Fruit fly (Drosophila melanogaster): ENCODE data around the gene Arf1.
A peak's percentile ranks its signal among the peaks of the same experiment; 100 is the strongest.

Arf1 gene

dm6 chr3L:22848940-22849339, 23.1 kb downstream of the Arf1 start:
- TF ChIP-seq CG17801 (GFP tag; optimal IDR thresholded peaks at IDR 0.05; ENCODE audit: partially characterized antibody): no peak

- TF ChIP-seq CG17801 (GFP tag; optimal IDR thresholded peaks at IDR 0.05; ENCODE audit: partially characterized antibody): no peak
These were observed 24.3 kb downstream of the Arf1 start for dm6 chr3L:22847679-22848118.

DNA sequence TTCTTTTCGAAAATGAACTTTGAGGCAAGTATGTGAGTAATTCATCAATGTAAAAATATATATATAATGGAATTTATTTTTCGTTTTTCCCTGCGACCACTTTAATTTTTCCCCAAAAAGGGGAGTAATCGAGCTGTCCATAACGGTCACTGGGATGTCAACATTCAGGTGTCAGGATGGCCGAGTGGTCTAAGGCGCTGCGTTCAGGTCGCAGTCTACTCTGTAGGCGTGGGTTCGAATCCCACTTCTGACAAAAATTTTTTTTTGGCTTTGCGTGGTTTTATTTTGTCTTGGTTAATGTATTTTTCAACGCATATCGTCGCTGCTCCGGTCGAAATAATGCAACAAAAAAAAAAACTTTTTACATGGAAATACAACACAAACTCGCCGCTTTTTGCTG, 28.9 kb downstream of the Arf1 start:
- no peak for TF ChIP-seq CG17801 (GFP tag; optimal IDR thresholded peaks at IDR 0.05; ENCODE audit: partially characterized antibody)

dm6 chr3L:22839726-22840228, 32.3 kb downstream of the Arf1 start:
- no peak for TF ChIP-seq CG17801 (GFP tag; optimal IDR thresholded peaks at IDR 0.05; ENCODE audit: partially characterized antibody)

DNA sequence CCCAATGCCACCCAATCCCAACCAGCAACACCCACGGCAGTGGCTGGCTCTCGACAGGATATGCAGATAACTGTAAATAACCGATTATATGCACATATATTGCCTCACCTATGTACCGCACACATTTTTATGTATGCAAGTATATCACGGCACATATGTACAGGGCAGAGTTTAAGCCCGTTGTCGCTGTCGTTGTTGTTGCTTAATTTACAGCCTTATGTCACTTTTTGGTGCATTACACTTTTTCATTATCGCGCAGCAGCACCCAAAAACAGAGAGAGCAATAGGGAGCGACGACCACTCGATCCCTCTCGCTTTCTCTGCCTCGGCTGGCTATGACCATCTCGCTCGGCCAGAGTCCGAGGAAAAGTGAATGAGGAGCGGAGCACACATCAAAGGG, 32.8 kb downstream of the Arf1 start:
- no peak for TF ChIP-seq CG17801 (GFP tag; optimal IDR thresholded peaks at IDR 0.05; ENCODE audit: partially characterized antibody)

DNA sequence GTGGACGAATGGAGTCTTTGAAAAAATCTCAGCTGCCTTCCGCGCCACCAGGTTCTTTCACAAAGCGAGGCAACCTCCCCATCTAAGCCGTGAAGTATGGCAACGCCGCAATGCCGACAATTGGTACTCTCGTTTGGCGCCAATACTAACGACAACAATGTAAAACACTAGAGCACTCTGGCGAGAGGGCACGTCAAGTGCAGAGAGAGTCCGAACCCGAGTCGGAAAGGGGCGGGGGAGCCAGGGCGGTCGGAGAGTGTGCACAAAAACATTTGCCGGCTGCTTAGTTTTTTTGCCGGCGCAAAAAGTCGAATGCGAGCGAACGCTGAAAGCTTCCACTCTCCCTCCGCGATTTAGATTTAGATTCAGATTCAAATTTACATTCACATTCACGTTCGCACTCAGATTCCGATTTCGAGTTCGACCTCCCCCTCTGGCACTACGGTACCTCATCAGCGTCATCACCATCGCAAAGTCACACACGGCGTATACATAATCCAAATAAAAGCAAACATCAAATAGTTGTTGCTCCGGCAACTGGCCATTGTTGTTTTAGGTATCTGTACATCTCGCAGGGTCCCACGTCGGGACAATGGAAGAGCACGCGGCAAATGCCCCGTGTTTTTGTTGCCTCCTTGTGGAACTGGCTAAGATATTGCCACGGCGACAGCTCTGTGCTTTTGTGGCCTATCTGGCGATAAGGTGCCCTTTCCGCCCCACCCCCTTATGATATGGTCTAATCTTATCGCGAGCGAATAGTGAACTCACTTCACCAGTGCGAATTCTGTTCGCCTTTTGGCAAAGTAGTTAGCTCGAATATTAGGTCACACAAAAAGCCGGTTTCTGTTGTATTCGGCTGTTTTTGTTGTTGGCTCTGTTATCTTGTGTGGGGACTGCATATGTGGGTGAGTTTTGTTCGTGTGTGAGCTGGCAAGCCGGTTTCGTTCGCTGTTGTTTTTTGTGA, 34.1 kb downstream of the Arf1 start:
- TF ChIP-seq CG17801 (GFP tag; optimal IDR thresholded peaks at IDR 0.05; ENCODE audit: partially characterized antibody): no peak

DNA sequence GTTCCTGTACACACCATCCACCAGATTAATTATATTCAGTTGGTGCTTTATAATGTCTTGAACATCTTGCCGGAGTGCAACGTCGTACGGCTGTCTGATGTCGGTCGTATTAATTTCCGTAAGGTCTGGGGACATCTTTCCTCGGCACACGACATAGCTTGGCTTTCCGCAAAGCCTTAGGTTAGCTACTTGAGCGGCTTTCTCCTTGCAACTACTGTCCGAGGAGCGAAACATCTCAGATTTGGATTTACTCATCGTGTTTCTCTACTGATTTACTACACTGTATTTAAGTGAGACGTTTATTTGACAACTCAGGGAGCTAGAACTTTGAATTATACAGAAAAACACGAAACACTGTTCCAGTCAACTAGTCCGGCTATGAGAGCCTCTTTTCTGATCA, 35.3 kb downstream of the Arf1 start, which contains the start of the genes CG11226 and CG45428:
CG11226 (plus strand) TSS at position 301 of the 400 bp plus-strand sequence.
CG45428 (minus strand) TSS at position 303 of the 400 bp plus-strand sequence.
- TF ChIP-seq CG17801 (GFP tag; optimal IDR thresholded peaks at IDR 0.05; ENCODE audit: partially characterized antibody): no peak

dm6 chr3L:22835144-22835964, 36.7 kb downstream of the Arf1 start, which contains the start of gene jim:
jim (minus strand) TSS chr3L:22835194.
- TF ChIP-seq CG17801 (GFP tag; optimal IDR thresholded peaks at IDR 0.05; ENCODE audit: partially characterized antibody): peak; percentile 21

dm6 chr3L:22830132-22830697, 41.8 kb downstream of the Arf1 start:
- TF ChIP-seq CG17801 (GFP tag; optimal IDR thresholded peaks at IDR 0.05; ENCODE audit: partially characterized antibody): peak; percentile 71

dm6 chr3L:22826236-22826635, 45.8 kb downstream of the Arf1 start:
- TF ChIP-seq CG17801 (GFP tag; optimal IDR thresholded peaks at IDR 0.05; ENCODE audit: partially characterized antibody): peak; percentile 84

DNA sequence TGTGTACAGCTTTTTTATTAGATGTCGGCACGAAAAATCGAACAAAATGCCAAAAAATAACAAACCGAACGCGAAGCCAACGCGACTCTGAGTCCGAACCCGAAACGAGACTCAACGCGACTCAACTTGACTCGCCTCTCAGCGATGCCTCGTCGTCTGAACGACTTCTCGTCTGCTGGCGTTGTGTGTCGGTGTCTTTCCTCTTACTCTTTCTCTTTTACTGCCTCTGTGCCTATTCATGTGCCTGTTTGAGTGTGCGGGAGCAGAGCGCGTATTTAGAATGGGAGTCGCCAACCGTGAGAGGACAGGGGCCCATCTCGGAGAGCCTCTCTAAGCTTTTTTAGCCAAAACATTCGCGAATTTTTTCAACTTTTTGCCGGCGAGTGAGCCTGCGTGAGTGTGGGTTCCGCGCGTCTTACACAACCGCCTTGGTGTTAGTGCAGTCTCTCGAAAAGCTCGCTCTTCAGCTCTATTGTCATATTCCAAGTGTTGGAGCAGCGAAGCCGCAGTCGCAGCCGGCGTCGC, 47.3 kb downstream of the Arf1 start:
- TF ChIP-seq CG17801 (GFP tag; optimal IDR thresholded peaks at IDR 0.05; ENCODE audit: partially characterized antibody): peak; percentile 43

DNA sequence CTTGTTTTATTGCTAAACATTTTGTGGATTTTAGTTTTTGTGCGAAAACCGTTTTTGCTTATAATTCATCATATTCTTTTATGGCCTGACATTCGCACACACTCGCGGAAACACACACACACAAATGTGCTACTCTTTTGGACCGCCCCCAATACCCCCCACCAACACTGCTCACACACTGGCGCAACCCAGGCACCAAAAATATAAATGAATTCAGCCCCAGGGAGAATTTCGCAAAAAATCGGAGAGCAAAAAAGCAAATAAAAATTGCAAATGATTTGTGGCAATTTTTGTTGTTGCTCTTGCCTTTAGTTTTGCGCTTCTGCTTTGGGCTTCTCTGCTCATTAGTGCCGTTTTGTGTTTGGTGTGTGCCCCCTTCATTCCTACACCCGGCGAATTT, 48.8 kb downstream of the Arf1 start:
- TF ChIP-seq CG17801 (GFP tag; optimal IDR thresholded peaks at IDR 0.05; ENCODE audit: partially characterized antibody): no peak

dm6 chr3L:22822544-22823175, 49.4 kb downstream of the Arf1 start:
- peak; percentile 97 for TF ChIP-seq CG17801 (GFP tag; optimal IDR thresholded peaks at IDR 0.05; ENCODE audit: partially characterized antibody)

DNA sequence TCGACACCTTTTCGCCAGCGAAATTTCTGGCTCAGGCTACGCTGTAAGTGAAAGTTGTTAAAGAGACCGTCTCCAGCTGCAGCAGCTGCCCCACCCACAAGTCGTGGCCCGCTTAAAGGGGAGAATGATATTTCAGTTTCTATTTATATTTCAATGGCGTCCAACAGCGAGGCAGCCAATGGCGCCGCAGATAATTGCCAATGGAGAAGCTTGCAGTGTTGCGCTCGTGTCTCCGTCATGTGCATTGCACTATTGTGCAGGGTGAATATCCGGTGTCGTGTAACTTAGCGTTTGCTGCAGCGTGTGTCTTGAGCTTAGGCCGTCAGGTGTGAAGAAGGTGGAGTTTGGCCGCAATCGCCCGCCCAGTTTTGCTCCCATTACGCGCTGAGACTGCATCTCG, 50.7 kb downstream of the Arf1 start:
- no peak for TF ChIP-seq CG17801 (GFP tag; optimal IDR thresholded peaks at IDR 0.05; ENCODE audit: partially characterized antibody)

Data from ovary, adult (tissue).